Fruit fly (Drosophila melanogaster) whole organism, adult: ENCODE results near the gene CG11885.

Experiments used
- CG11617 ChIP-seq: fragments of 200-800 bp; sonication (Bioruptor generic); optimal IDR thresholded peaks from 2 replicates; lab custom pipeline; 2017; ENCODE audit warnings: mild to moderate bottlenecking, missing biosample characterization, missing genetic modification reagents, missing genetic modification characterization
- CG12768 ChIP-seq: fragments of 200-800 bp; sonication (Bioruptor generic); optimal IDR thresholded peaks from 2 replicates; lab custom pipeline; 2017; ENCODE audit warnings: missing biosample characterization, missing genetic modification characterization, mild to moderate bottlenecking, moderate library complexity, missing genetic modification reagents
- CG14711 ChIP-seq: fragments of 200-800 bp; sonication (Bioruptor generic); optimal IDR thresholded peaks from 2 replicates; lab custom pipeline; 2018; ENCODE audit warnings: missing biosample characterization, mild to moderate bottlenecking, missing genetic modification characterization, moderate library complexity
- CG1620 ChIP-seq: fragments of 200-800 bp; sonication (Bioruptor generic); optimal IDR thresholded peaks from 2 replicates; lab custom pipeline; 2016; ENCODE audit warnings: missing biosample characterization, missing genetic modification characterization
- CG33017 ChIP-seq: fragments of 200-800 bp; sonication (Bioruptor generic); optimal IDR thresholded peaks from 2 replicates; lab custom pipeline; 2018; ENCODE audit warnings: missing biosample characterization, mild to moderate bottlenecking, missing genetic modification characterization, moderate library complexity
- CG5204 ChIP-seq: fragments of 200-800 bp; sonication (Bioruptor generic); optimal IDR thresholded peaks from 2 replicates; lab custom pipeline; 2016; ENCODE audit warnings: missing biosample characterization, missing genetic modification characterization
- CG7045 ChIP-seq: fragments of 200-800 bp; sonication (Bioruptor generic); optimal IDR thresholded peaks from 2 replicates; lab custom pipeline; 2017; ENCODE audit warnings: missing biosample characterization, mild to moderate bottlenecking, missing genetic modification characterization
- CG7101 ChIP-seq: fragments of 200-800 bp; sonication (Bioruptor generic); optimal IDR thresholded peaks from 2 replicates; lab custom pipeline; 2018; ENCODE audit warnings: missing biosample characterization, mild to moderate bottlenecking, missing genetic modification characterization, moderate library complexity
- Clk ChIP-seq: fragments of 200-800 bp; sonication (Bioruptor generic); optimal IDR thresholded peaks from 2 replicates; lab custom pipeline; 2017; ENCODE audit warnings: missing biosample characterization, missing genetic modification characterization
- Crg-1 ChIP-seq: fragments of 200-800 bp; sonication (Bioruptor generic); optimal IDR thresholded peaks from 2 replicates; lab custom pipeline; 2016; ENCODE audit warnings: missing biosample characterization, missing genetic modification characterization
- Hr96 ChIP-seq: fragments of 200-800 bp; sonication (Bioruptor generic); optimal IDR thresholded peaks from 2 replicates; lab custom pipeline; 2016; ENCODE audit warnings: missing biosample characterization, missing genetic modification characterization
- Mnt ChIP-seq: fragments of 200-800 bp; sonication (Bioruptor generic); optimal IDR thresholded peaks from 2 replicates; lab custom pipeline; 2016; ENCODE audit warnings: missing biosample characterization, mild to moderate bottlenecking, missing genetic modification characterization
- bab1 ChIP-seq: fragments of 200-800 bp; sonication (Bioruptor generic); optimal IDR thresholded peaks from 3 replicates; lab custom pipeline; 2019; ENCODE audit warnings: missing biosample characterization, mild to moderate bottlenecking, missing genetic modification characterization, moderate library complexity
- cic ChIP-seq: fragments of 200-800 bp; sonication (Bioruptor generic); optimal IDR thresholded peaks from 2 replicates; lab custom pipeline; 2017; ENCODE audit warnings: missing biosample characterization, mild to moderate bottlenecking, missing genetic modification characterization, moderate library complexity
- cnc ChIP-seq, 2 experiments: fragments of >200 bp; optimal IDR thresholded peaks; 2 replicates each; lab custom pipeline; 2017
- kay ChIP-seq: fragments of 200-800 bp; sonication (Bioruptor generic); peaks from one replicate; lab custom pipeline; 2016; ENCODE audit warnings: missing biosample characterization, missing genetic modification characterization, borderline replicate concordance
- ovo ChIP-seq: fragments of 200-800 bp; sonication (Bioruptor generic); optimal IDR thresholded peaks from 2 replicates; lab custom pipeline; 2016; ENCODE audit warnings: missing biosample characterization, missing genetic modification characterization
- pad ChIP-seq: fragments of 200-800 bp; sonication (Bioruptor generic); optimal IDR thresholded peaks from 3 replicates; lab custom pipeline; 2017; ENCODE audit warnings: missing biosample characterization, missing genetic modification characterization, mild to moderate bottlenecking, moderate library complexity, missing genetic modification reagents
- tj ChIP-seq: fragments of 200-800 bp; sonication (Bioruptor generic); optimal IDR thresholded peaks from 3 replicates; lab custom pipeline; 2017; ENCODE audit warnings: missing biosample characterization, mild to moderate bottlenecking, missing genetic modification characterization, moderate library complexity
- toe ChIP-seq: fragments of 200-800 bp; sonication (Bioruptor generic); optimal IDR thresholded peaks from 2 replicates; lab custom pipeline; 2016; ENCODE audit warnings: missing biosample characterization, missing genetic modification characterization

Gene CG11885

dm6 chr2L:392529-392928 lies 28.7 kb downstream of the CG11885 start:
- TF ChIP-seq CG7101 (tag; lab: Kevin White, UChicago) (no peak), CG1620 (GFP tag; lab: Kevin White, UChicago) (no peak), CG7045 (GFP tag; lab: Kevin White, UChicago) (no peak), bab1 (GFP tag; lab: Kevin White, UChicago) (no peak), kay (GFP tag; lab: Kevin White, UChicago) (no peak), tj (GFP tag; lab: Kevin White, UChicago) (no peak), Clk (no peak), Mnt (GFP tag; lab: Kevin White, UChicago) (no peak), CG11617 (GFP tag; lab: Kevin White, UChicago) (no peak), cnc (optimal IDR thresholded peaks at IDR 0.05; lab: Kevin White, UChicago) (no peak), CG14711 (tag; lab: Kevin White, UChicago) (no peak), Hr96 (GFP tag; lab: Kevin White, UChicago) (no peak), cic (GFP tag; lab: Kevin White, UChicago) (no peak), Crg-1 (GFP tag; lab: Kevin White, UChicago) (no peak), CG5204 (no peak), toe (GFP tag; lab: Kevin White, UChicago) (no peak), pad (GFP tag; lab: Kevin White, UChicago) (no peak), ovo (GFP tag; lab: Kevin White, UChicago) (no peak), CG12768 (no peak), CG33017 (tag; lab: Kevin White, UChicago) (no peak)

- TF ChIP-seq Mnt (GFP tag; lab: Kevin White, UChicago) (no peak), toe (GFP tag; lab: Kevin White, UChicago) (no peak), CG14711 (tag; lab: Kevin White, UChicago) (no peak), tj (GFP tag; lab: Kevin White, UChicago) (no peak), CG5204 (no peak), cnc (optimal IDR thresholded peaks at IDR 0.05; lab: Kevin White, UChicago) (no peak)
These were observed 30.7 kb downstream of the CG11885 start for dm6 chr2L:390509-390908.

dm6 chr2L:382807-383206 lies 38.4 kb downstream of the CG11885 start:
- no peak for TF ChIP-seq pad (GFP tag; lab: Kevin White, UChicago)
- TF ChIP-seq Crg-1 (GFP tag; lab: Kevin White, UChicago) = no peak
- TF ChIP-seq tj (GFP tag; lab: Kevin White, UChicago) = no peak
- no peak for TF ChIP-seq Mnt (GFP tag; lab: Kevin White, UChicago)

DNA sequence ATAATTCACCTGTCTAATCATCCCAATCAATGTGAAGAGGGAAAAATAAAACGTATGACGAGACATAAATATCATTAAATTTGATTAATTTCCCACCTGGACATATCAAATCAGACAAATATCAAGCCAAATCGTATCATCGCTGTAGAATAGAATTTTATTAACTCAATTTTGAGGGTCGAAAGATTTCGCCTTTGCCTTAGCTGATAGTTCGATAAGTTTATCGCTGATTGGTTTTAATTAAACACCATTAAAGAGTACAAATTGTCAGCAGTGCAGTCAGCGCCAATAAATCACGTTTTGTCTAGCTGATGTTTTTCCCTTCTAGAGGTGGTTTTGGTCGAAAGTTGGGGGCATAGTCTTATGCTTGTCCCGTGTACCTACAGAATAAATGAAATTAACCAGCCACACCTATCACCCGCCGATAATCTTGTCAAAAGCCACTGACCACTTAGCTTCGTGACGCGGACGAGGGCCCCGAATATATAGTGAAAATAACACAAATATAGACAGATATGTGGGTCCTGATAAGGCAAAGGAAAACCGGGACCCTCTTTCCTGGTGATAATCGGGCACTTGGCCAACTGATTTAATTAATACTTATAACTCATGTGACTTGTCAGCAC lies 42.3 kb downstream of the CG11885 start:
- TF ChIP-seq cnc (optimal IDR thresholded peaks at IDR 0.05; lab: Kevin White, UChicago) (no peak), CG12768 (no peak), kay (GFP tag; lab: Kevin White, UChicago) (no peak), CG5204 (no peak), CG33017 (tag; lab: Kevin White, UChicago) (no peak), tj (GFP tag; lab: Kevin White, UChicago) (no peak), pad (GFP tag; lab: Kevin White, UChicago) (no peak), Hr96 (GFP tag; lab: Kevin White, UChicago) (no peak)

DNA sequence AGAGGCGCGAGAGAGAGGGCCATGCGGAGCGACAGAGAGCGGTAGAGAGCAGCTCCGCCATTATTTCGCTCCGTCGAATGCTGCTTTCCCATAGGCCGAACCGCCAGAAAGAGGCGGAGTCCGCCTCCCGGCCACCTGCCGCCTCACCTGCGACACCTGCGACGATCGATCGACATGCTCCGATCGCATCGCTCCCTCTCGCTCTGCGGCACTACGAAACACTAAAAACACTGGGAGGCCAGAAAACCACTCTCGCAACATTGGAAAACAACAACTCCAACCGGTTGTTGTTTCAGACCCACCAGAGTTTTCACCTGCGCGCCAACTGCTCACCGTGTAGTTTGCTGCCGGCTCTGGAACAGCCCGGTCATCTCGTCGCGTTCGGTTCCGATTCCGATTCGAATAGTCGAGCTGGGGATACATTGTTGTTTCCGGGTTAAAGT lies 43.4 kb downstream of the CG11885 start, which contains the start of gene al:
al (plus strand) TSS at position 333 of the 443 bp plus-strand sequence.
- TF ChIP-seq CG5204 (no peak), CG11617 (GFP tag; lab: Kevin White, UChicago) (no peak), CG12768 (no peak), CG1620 (GFP tag; lab: Kevin White, UChicago) (no peak), Clk (no peak), CG33017 (tag; lab: Kevin White, UChicago) (no peak), CG7045 (GFP tag; lab: Kevin White, UChicago) (no peak), Mnt (GFP tag; lab: Kevin White, UChicago) (no peak), CG7101 (tag; lab: Kevin White, UChicago) (no peak), bab1 (GFP tag; lab: Kevin White, UChicago) (no peak), kay (GFP tag; lab: Kevin White, UChicago) (no peak), ovo (GFP tag; lab: Kevin White, UChicago) (no peak), CG14711 (tag; lab: Kevin White, UChicago) (no peak), cnc (optimal IDR thresholded peaks at IDR 0.05; lab: Kevin White, UChicago) (no peak), Crg-1 (GFP tag; lab: Kevin White, UChicago) (no peak), Hr96 (GFP tag; lab: Kevin White, UChicago) (no peak), toe (GFP tag; lab: Kevin White, UChicago) (no peak), pad (GFP tag; lab: Kevin White, UChicago) (no peak), tj (GFP tag; lab: Kevin White, UChicago) (no peak)

DNA sequence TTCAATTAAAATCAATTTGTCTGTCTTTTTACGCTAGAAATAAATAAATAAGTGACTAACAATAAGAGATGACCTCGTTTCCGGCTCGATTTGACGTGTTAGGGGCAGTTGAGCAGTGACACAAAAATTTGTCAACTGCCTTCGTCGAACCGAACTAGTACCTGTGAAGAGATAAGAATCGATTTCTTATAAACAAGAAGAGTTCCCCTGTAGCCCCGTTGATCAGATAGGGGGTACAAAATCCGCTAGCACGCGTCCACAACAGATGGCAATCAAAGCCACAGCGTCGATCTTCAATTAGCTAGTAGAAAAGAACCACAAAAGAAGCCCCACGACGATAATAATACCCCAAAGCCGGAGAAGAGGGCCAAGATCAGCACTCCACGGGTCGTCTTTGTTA lies 49.5 kb downstream of the CG11885 start:
- TF ChIP-seq tj (GFP tag; lab: Kevin White, UChicago) (no peak), toe (GFP tag; lab: Kevin White, UChicago) (no peak), cic (GFP tag; lab: Kevin White, UChicago) (no peak), CG7101 (tag; lab: Kevin White, UChicago) (no peak), bab1 (GFP tag; lab: Kevin White, UChicago) (no peak), pad (GFP tag; lab: Kevin White, UChicago) (no peak), CG14711 (tag; lab: Kevin White, UChicago) (no peak), ovo (GFP tag; lab: Kevin White, UChicago) (no peak), CG5204 (no peak), Clk (no peak), CG7045 (GFP tag; lab: Kevin White, UChicago) (no peak), cnc (optimal IDR thresholded peaks at IDR 0.05; lab: Kevin White, UChicago) (no peak), CG33017 (tag; lab: Kevin White, UChicago) (no peak), CG1620 (GFP tag; lab: Kevin White, UChicago) (no peak), CG12768 (no peak), Hr96 (GFP tag; lab: Kevin White, UChicago) (no peak), CG11617 (GFP tag; lab: Kevin White, UChicago) (no peak), kay (GFP tag; lab: Kevin White, UChicago) (no peak), Crg-1 (GFP tag; lab: Kevin White, UChicago) (no peak)
